Worm (Caenorhabditis elegans) whole organism, L2 larva: Measurements from ENCODE around the gene F09D12.2.

Source experiments
- ceh-16 ChIP-seq: fragments of 150-350 bp; optimal IDR thresholded peaks from 2 replicates; lab custom pipeline; 2014; ENCODE audit warnings: missing biosample characterization, missing genetic modification characterization
- ceh-82 ChIP-seq: fragments of 150-350 bp; optimal IDR thresholded peaks from 2 replicates; lab custom pipeline; 2014; ENCODE audit warnings: missing biosample characterization, missing genetic modification characterization
- snpc-4 ChIP-seq: fragments of 150-350 bp; optimal IDR thresholded peaks from 2 replicates; lab custom pipeline; 2014; ENCODE audit warnings: missing biosample characterization, missing genetic modification characterization
- unc-39 ChIP-seq: fragments of 150-350 bp; optimal IDR thresholded peaks from 2 replicates; lab custom pipeline; 2014; ENCODE audit warnings: missing biosample characterization, missing genetic modification characterization

DNA sequence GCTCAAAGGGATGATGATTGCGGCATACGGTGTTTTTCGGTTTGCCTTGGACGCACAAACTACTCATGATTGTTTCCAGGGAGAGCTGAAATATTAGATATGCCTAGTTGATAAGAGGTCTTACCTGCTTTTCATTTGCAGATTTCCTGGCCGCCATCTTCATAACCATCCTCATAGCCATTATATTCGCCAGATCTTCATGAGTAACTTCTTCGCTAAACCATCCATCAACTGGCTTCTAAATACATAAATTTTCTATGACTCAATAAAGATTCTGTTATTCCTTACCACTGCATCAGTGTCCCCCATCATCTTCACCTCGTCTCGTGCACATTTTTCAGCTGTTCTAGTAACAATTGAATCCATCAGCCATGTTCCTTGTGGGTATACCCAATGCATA, 1.5 kb downstream of the F09D12.2 start:
- TF ChIP-seq snpc-4 (tag; lab: Kevin White, UChicago), result no peak
- TF ChIP-seq unc-39 (tag; lab: Kevin White, UChicago), result no peak
- no peak for TF ChIP-seq ceh-82 (tag; lab: Kevin White, UChicago)
- no peak for TF ChIP-seq ceh-16 (tag; lab: Kevin White, UChicago)
